Fruit fly (Drosophila melanogaster): ENCODE measurements around the gene ICA69.

ICA69 gene

DNA sequence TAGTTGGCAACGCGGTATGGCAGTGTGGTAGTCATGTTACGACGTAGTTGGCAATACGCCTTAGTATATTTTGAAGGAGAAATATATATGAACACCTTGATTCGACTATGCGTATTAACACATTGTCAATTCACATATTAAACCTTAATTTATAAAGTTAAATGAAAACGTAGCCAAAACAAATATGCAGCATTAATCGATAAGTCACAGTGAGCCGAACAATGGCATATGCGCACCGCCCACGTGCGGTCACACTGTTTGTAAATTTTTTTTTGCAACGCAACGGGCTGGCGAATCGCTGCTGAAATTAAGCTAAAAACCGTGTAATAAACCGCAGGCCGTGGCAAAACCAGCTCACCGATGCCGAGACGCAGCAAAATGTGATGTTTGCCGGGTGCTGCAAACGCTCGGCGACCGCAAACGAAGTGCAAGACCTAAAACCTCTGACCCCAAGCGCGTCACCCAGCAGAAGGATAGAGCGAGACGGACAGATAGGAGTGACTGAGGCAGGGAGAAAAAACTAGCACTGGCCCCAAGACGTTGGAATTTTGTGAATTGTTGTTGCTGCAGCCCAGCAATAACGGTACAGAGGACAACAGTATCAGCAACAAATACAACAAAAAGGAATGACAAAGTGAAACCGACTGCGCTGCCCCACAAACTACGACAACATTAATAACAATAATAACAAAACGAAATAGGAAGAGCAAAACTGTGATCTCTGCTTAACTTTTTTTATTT, 44.5 kb downstream of the ICA69 start (continued):
- TF ChIP-seq luna (GFP tag; optimal IDR thresholded peaks at IDR 0.05) = no peak
- TF ChIP-seq H15 (GFP tag; IDR thresholded peaks at IDR 0.05) = no peak
- TF ChIP-seq ewg (GFP tag; optimal IDR thresholded peaks at IDR 0.05) = peak; percentile 38
- no peak for TF ChIP-seq wdn (GFP tag; IDR thresholded peaks at IDR 0.05)
- TF ChIP-seq fru (optimal IDR thresholded peaks at IDR 0.05) = no peak
- no peak for TF ChIP-seq CG1233 (GFP tag; optimal IDR thresholded peaks at IDR 0.05)
- TF ChIP-seq dysf (GFP tag; IDR thresholded peaks at IDR 0.05) = no peak
- TF ChIP-seq CG17361 (GFP tag; IDR thresholded peaks at IDR 0.05) = no peak; the same call in 2 of the 3 replicates
- no peak for TF ChIP-seq B-H1 (GFP tag; IDR thresholded peaks at IDR 0.05)
- TF ChIP-seq CG17328 (GFP tag; IDR thresholded peaks at IDR 0.05) = no peak
- TF ChIP-seq gsb (GFP tag; IDR thresholded peaks at IDR 0.05) = no peak
- TF ChIP-seq Mes4 (GFP tag; optimal IDR thresholded peaks at IDR 0.05) = no peak
- TF ChIP-seq CG4617 (GFP tag; optimal IDR thresholded peaks at IDR 0.05; ENCODE audit: borderline replicate concordance) = peak; percentile 82
- no peak for TF ChIP-seq Side (GFP tag; optimal IDR thresholded peaks at IDR 0.05)
- peak; percentile 91 for TF ChIP-seq MESR4 (GFP tag; optimal IDR thresholded peaks at IDR 0.05)
- no peak for TF ChIP-seq CG13775 (GFP tag; optimal IDR thresholded peaks at IDR 0.05)
- TF ChIP-seq CG6254 (GFP tag; optimal IDR thresholded peaks at IDR 0.05) = no peak
- no peak for TF ChIP-seq CG10543 (GFP tag; optimal IDR thresholded peaks at IDR 0.05)
- no peak for TF ChIP-seq Hand (GFP tag; optimal IDR thresholded peaks at IDR 0.05)
- TF ChIP-seq CG16815 (GFP tag; optimal IDR thresholded peaks at IDR 0.05) = no peak
- TF ChIP-seq NC2β (GFP tag; optimal IDR thresholded peaks at IDR 0.05) = peak; percentile 30
- peak; percentile 93 for TF ChIP-seq gfzf (GFP tag; optimal IDR thresholded peaks at IDR 0.05)
- TF ChIP-seq bbx (GFP tag; IDR thresholded peaks at IDR 0.05; ENCODE audit: partially characterized antibody) = 0 out of 2 replicates have a peak, but pooled peaks have one; percentile 48
- no peak for TF ChIP-seq CG18764 (GFP tag; optimal IDR thresholded peaks at IDR 0.05)
- TF ChIP-seq Hr3 (GFP tag; optimal IDR thresholded peaks at IDR 0.05) = no peak
- TF ChIP-seq CG5953 (GFP tag; IDR thresholded peaks at IDR 0.05) = no peak
- peak; percentile 37 for TF ChIP-seq HmgZ (tag; optimal IDR thresholded peaks at IDR 0.05)
- TF ChIP-seq mirr (GFP tag; optimal IDR thresholded peaks at IDR 0.05) = no peak
- no peak for TF ChIP-seq sima (GFP tag; optimal IDR thresholded peaks at IDR 0.05)
- no peak for TF ChIP-seq CG18619 (GFP tag; optimal IDR thresholded peaks at IDR 0.05)
- TF ChIP-seq dm (GFP tag; optimal IDR thresholded peaks at IDR 0.05) = no peak
- TF ChIP-seq phol (tag; optimal IDR thresholded peaks at IDR 0.05) = peak; percentile 65
- no peak for TF ChIP-seq fd102C (GFP tag; optimal IDR thresholded peaks at IDR 0.05)
- TF ChIP-seq Neu2 (GFP tag; optimal IDR thresholded peaks at IDR 0.05; ENCODE audit: borderline replicate concordance) = no peak
- no peak; the same call in 2 of the 3 replicates for TF ChIP-seq row (GFP tag; IDR thresholded peaks at IDR 0.05)
- TF ChIP-seq E2f1 (GFP tag; IDR thresholded peaks at IDR 0.05) = no peak
- TF ChIP-seq Jarid2 (GFP tag; optimal IDR thresholded peaks at IDR 0.05) = peak; percentile 31
- TF ChIP-seq CG10654 (GFP tag; optimal IDR thresholded peaks at IDR 0.05) = no peak
- no peak for TF ChIP-seq ase (GFP tag; IDR thresholded peaks at IDR 0.05)
- no peak for TF ChIP-seq fd96Cb (tag; optimal IDR thresholded peaks at IDR 0.05)
- no peak for TF ChIP-seq toy (GFP tag; IDR thresholded peaks at IDR 0.05)
- TF ChIP-seq lmd (GFP tag; IDR thresholded peaks at IDR 0.05) = no peak
- TF ChIP-seq Hr51 (GFP tag; optimal IDR thresholded peaks at IDR 0.05) = no peak
- no peak for TF ChIP-seq gcm (GFP tag; optimal IDR thresholded peaks at IDR 0.05)
- no peak for TF ChIP-seq Hsf (GFP tag; optimal IDR thresholded peaks at IDR 0.05)
- no peak for TF ChIP-seq br (optimal IDR thresholded peaks at IDR 0.05)
- TF ChIP-seq CoRest (tag; optimal IDR thresholded peaks at IDR 0.05) = peak; percentile 39
- no peak for TF ChIP-seq NFAT (GFP tag; IDR thresholded peaks at IDR 0.05)
- peak in 1 of 2 experiments; percentile 33 for TF ChIP-seq tll (GFP tag; optimal IDR thresholded peaks at IDR 0.05)
- no peak for TF ChIP-seq CG1529 (GFP tag; optimal IDR thresholded peaks at IDR 0.05)

Measured in whole organism, embryonic.